Fruit fly (Drosophila melanogaster) whole organism, embryonic: Measurements from ENCODE around the gene CG4839.

Experiments
- Abd-B ChIP-seq: fragments of 200-800 bp; sonication (Bioruptor generic); optimal IDR thresholded peaks from 2 replicates; lab custom pipeline; 2018; ENCODE audit warnings: missing biosample characterization, mild to moderate bottlenecking, missing genetic modification characterization, moderate library complexity
- C15 ChIP-seq: fragments of 200-800 bp; sonication (Bioruptor generic); IDR thresholded peaks from 3 replicates; pipeline ENCODE4 v1.3.6; 2022; ENCODE audit warnings: missing biosample characterization, missing genetic modification characterization
- CG12299 ChIP-seq: fragments of 200-800 bp; sonication (Bioruptor generic); optimal IDR thresholded peaks from 2 replicates; lab custom pipeline; 2018; ENCODE audit warnings: missing biosample characterization, mild to moderate bottlenecking, missing genetic modification characterization
- CG12744 ChIP-seq: fragments of 200-800 bp; sonication (Bioruptor generic); optimal IDR thresholded peaks from 2 replicates; lab custom pipeline; 2016; ENCODE audit warnings: missing biosample characterization, missing genetic modification characterization
- CG12942 ChIP-seq: fragments of 200-800 bp; sonication (Bioruptor generic); optimal IDR thresholded peaks from 3 replicates; lab custom pipeline; 2016; ENCODE audit warnings: missing biosample characterization, missing genetic modification characterization
- CG13424 ChIP-seq: fragments of 200-800 bp; sonication (Bioruptor generic); optimal IDR thresholded peaks from 2 replicates; lab custom pipeline; 2019; ENCODE audit warnings: missing biosample characterization, mild to moderate bottlenecking, missing genetic modification characterization, moderate library complexity
- CG15073 ChIP-seq: fragments of 200-800 bp; sonication (Bioruptor generic); optimal IDR thresholded peaks from 2 replicates; lab custom pipeline; 2016; ENCODE audit warnings: missing biosample characterization, missing genetic modification characterization
- CG15514 ChIP-seq: fragments of 200-800 bp; sonication (Bioruptor generic); optimal IDR thresholded peaks from 3 replicates; lab custom pipeline; 2017; ENCODE audit warnings: missing biosample characterization, missing genetic modification characterization, mild to moderate bottlenecking, moderate library complexity, missing genetic modification reagents
- CG16863 ChIP-seq: fragments of 200-800 bp; sonication (Bioruptor generic); optimal IDR thresholded peaks from 3 replicates; lab custom pipeline; 2016; ENCODE audit warnings: missing biosample characterization, missing genetic modification characterization
- CG17802 ChIP-seq: fragments of 200-800 bp; sonication (Bioruptor generic); optimal IDR thresholded peaks from 2 replicates; lab custom pipeline; 2018; ENCODE audit warnings: missing biosample characterization, mild to moderate bottlenecking, missing genetic modification characterization, moderate library complexity
- CG18599 ChIP-seq: fragments of 200-800 bp; sonication (Bioruptor generic); optimal IDR thresholded peaks from 3 replicates; lab custom pipeline; 2017; ENCODE audit warnings: missing biosample characterization, missing genetic modification characterization, mild to moderate bottlenecking, moderate library complexity, missing genetic modification reagents
- CG2129 ChIP-seq: fragments of 200-800 bp; sonication (Bioruptor generic); IDR thresholded peaks from 2 replicates; pipeline ENCODE4 v1.3.6; 2022; ENCODE audit warnings: missing biosample characterization, missing genetic modification characterization; ENCODE audit not compliant: partially characterized antibody
- CG2199 ChIP-seq: fragments of 200-800 bp; sonication (Bioruptor generic); IDR thresholded peaks from 3 replicates; pipeline ENCODE4 v1.3.6; 2022; ENCODE audit warnings: missing biosample characterization, missing genetic modification characterization
- CG30403 ChIP-seq: fragments of 200-800 bp; sonication (Bioruptor generic); optimal IDR thresholded peaks from 3 replicates; lab custom pipeline; 2016; ENCODE audit warnings: missing biosample characterization, missing genetic modification characterization
- CG3065 ChIP-seq: fragments of 200-800 bp; sonication (Bioruptor generic); optimal IDR thresholded peaks from 2 replicates; lab custom pipeline; 2016; ENCODE audit warnings: missing biosample characterization, missing genetic modification characterization
- CG34376 ChIP-seq: fragments of 200-800 bp; sonication (Bioruptor generic); optimal IDR thresholded peaks from 2 replicates; lab custom pipeline; 2018; ENCODE audit warnings: missing biosample characterization, mild to moderate bottlenecking, missing genetic modification characterization
- CG42726 ChIP-seq: fragments of 200-800 bp; sonication (Bioruptor generic); IDR thresholded peaks from 2 replicates; pipeline ENCODE4 v1.3.6; 2022; ENCODE audit warnings: missing biosample characterization, missing genetic modification characterization; ENCODE audit not compliant: partially characterized antibody
- CG6683 ChIP-seq: fragments of 200-800 bp; sonication (Bioruptor generic); optimal IDR thresholded peaks from 2 replicates; lab custom pipeline; 2017; ENCODE audit warnings: missing biosample characterization, mild to moderate bottlenecking, missing genetic modification characterization, missing genetic modification reagents
- CG6765 ChIP-seq: fragments of 200-800 bp; sonication (Bioruptor generic); optimal IDR thresholded peaks from 3 replicates; lab custom pipeline; 2017; ENCODE audit warnings: missing biosample characterization, mild to moderate bottlenecking, missing genetic modification characterization
- CG7745 ChIP-seq: fragments of 200-800 bp; sonication (Bioruptor generic); optimal IDR thresholded peaks from 2 replicates; lab custom pipeline; 2018; ENCODE audit warnings: missing biosample characterization, mild to moderate bottlenecking, missing genetic modification characterization, moderate library complexity
- CG7839 ChIP-seq: fragments of 200-800 bp; sonication (Bioruptor generic); optimal IDR thresholded peaks from 3 replicates; lab custom pipeline; 2018; ENCODE audit warnings: missing biosample characterization, mild to moderate bottlenecking, missing genetic modification characterization, moderate library complexity
- Doc3 ChIP-seq: fragments of 200-800 bp; sonication (Bioruptor generic); IDR thresholded peaks from 3 replicates; pipeline ENCODE4 v1.3.6; 2022; ENCODE audit warnings: missing biosample characterization, missing genetic modification characterization; ENCODE audit not compliant: partially characterized antibody
- Fer1 ChIP-seq: fragments of 200-800 bp; sonication (Bioruptor generic); optimal IDR thresholded peaks from 2 replicates; lab custom pipeline; 2017; ENCODE audit warnings: missing biosample characterization, mild to moderate bottlenecking, missing genetic modification characterization
- Fer3 ChIP-seq: fragments of 200-800 bp; sonication (Bioruptor generic); optimal IDR thresholded peaks from 2 replicates; lab custom pipeline; 2018; ENCODE audit warnings: missing biosample characterization, mild to moderate bottlenecking, missing genetic modification characterization, moderate library complexity
- Gug ChIP-seq: fragments of 200-800 bp; sonication (Bioruptor generic); IDR thresholded peaks from 4 replicates; pipeline ENCODE4 v1.3.6; 2022; ENCODE audit warnings: missing biosample characterization, missing genetic modification characterization
- Hey ChIP-seq: fragments of 200-800 bp; sonication (Bioruptor generic); optimal IDR thresholded peaks from 3 replicates; lab custom pipeline; 2018; ENCODE audit warnings: missing biosample characterization, mild to moderate bottlenecking, missing genetic modification characterization
- MBD-R2 ChIP-seq: fragments of 200-800 bp; sonication (Bioruptor generic); IDR thresholded peaks from 2 replicates; pipeline ENCODE4 v1.3.6; 2022; ENCODE audit warnings: missing biosample characterization, missing genetic modification characterization
- Med ChIP-seq: fragments of 200-800 bp; sonication (Bioruptor generic); peaks from one replicate; lab custom pipeline; 2016; ENCODE audit warnings: missing biosample characterization, missing genetic modification characterization, mild to moderate bottlenecking, inconsistent platforms, moderate library complexity
- NC2β ChIP-seq: fragments of 200-800 bp; sonication (Bioruptor generic); optimal IDR thresholded peaks from 2 replicates; lab custom pipeline; 2016; ENCODE audit warnings: missing biosample characterization, missing genetic modification characterization
- Ptx1 ChIP-seq: fragments of 200-800 bp; sonication (Bioruptor generic); IDR thresholded peaks from 2 replicates; pipeline ENCODE4 v1.3.6; 2022; ENCODE audit warnings: missing biosample characterization, missing genetic modification characterization
- Sox100B ChIP-seq: fragments of 200-800 bp; sonication (Bioruptor generic); optimal IDR thresholded peaks from 3 replicates; lab custom pipeline; 2018; ENCODE audit warnings: missing biosample characterization, mild to moderate bottlenecking, missing genetic modification characterization
- Trl ChIP-seq, 3 experiments: fragments of >200 bp in 2 of 3; fragments of 200-800 bp in 1 of 3; sonication (Bioruptor generic) in 1 of 3; optimal IDR thresholded peaks; 2 replicates in 1 of 3; 3 replicates in 2 of 3; lab custom pipeline; 2016 to 2017; ENCODE audit warnings: missing biosample characterization in 1 of 3, missing genetic modification characterization in 1 of 3
- aop ChIP-seq: fragments of 200-800 bp; sonication (Bioruptor generic); IDR thresholded peaks from 2 replicates; pipeline ENCODE4 v1.3.6; 2022; ENCODE audit warnings: missing biosample characterization, missing genetic modification characterization
- bcd ChIP-seq: fragments of 200-800 bp; sonication (Bioruptor generic); optimal IDR thresholded peaks from 2 replicates; lab custom pipeline; 2017; ENCODE audit warnings: missing biosample characterization, mild to moderate bottlenecking, missing genetic modification characterization
- br ChIP-seq: fragments of >200 bp; optimal IDR thresholded peaks from 2 replicates; lab custom pipeline; 2017
- cas ChIP-seq: fragments of 200-800 bp; sonication (Bioruptor generic); IDR thresholded peaks from 2 replicates; pipeline ENCODE4 v1.3.6; 2022; ENCODE audit warnings: missing biosample characterization, missing genetic modification characterization
- cg ChIP-seq: fragments of 200-800 bp; sonication (Bioruptor generic); optimal IDR thresholded peaks from 3 replicates; lab custom pipeline; 2019; ENCODE audit warnings: missing biosample characterization, mild to moderate bottlenecking, missing genetic modification characterization, moderate library complexity
- da ChIP-seq: fragments of 200-800 bp; sonication (Bioruptor generic); optimal IDR thresholded peaks from 2 replicates; lab custom pipeline; 2016; ENCODE audit warnings: missing biosample characterization, missing genetic modification characterization
- dysf ChIP-seq: fragments of 200-800 bp; sonication (Bioruptor generic); IDR thresholded peaks from 3 replicates; pipeline ENCODE4 v1.3.6; 2022; ENCODE audit warnings: missing biosample characterization, missing genetic modification characterization
- esg ChIP-seq: fragments of 200-800 bp; sonication (Bioruptor generic); conservative IDR thresholded peaks from 2 replicates; pipeline ENCODE4 v1.3.6; 2022; ENCODE audit warnings: missing biosample characterization, missing genetic modification characterization
- ewg ChIP-seq: fragments of 200-800 bp; sonication (Bioruptor generic); optimal IDR thresholded peaks from 3 replicates; lab custom pipeline; 2017; ENCODE audit warnings: mild to moderate bottlenecking, missing biosample characterization, missing genetic modification reagents, missing genetic modification characterization
- ftz-f1 ChIP-seq: fragments of 200-800 bp; sonication (Bioruptor generic); optimal IDR thresholded peaks from 2 replicates; lab custom pipeline; 2016; ENCODE audit warnings: missing biosample characterization, missing genetic modification characterization
- gce ChIP-seq: fragments of 200-800 bp; sonication (Bioruptor generic); IDR thresholded peaks from 3 replicates; pipeline ENCODE4 v1.3.6; 2022; ENCODE audit warnings: missing biosample characterization, missing genetic modification characterization
- grau ChIP-seq: fragments of 200-800 bp; optimal IDR thresholded peaks from 3 replicates; lab custom pipeline; 2019; ENCODE audit warnings: missing biosample characterization, mild to moderate bottlenecking, missing genetic modification characterization, moderate library complexity
- mam ChIP-seq: fragments of 200-800 bp; sonication (Bioruptor generic); optimal IDR thresholded peaks from 3 replicates; lab custom pipeline; 2016; ENCODE audit warnings: missing biosample characterization, missing genetic modification characterization
- nerfin-1 ChIP-seq: fragments of 200-800 bp; sonication (Bioruptor generic); optimal IDR thresholded peaks from 3 replicates; lab custom pipeline; 2019; ENCODE audit warnings: missing biosample characterization, mild to moderate bottlenecking, missing genetic modification characterization, moderate library complexity
- pnt ChIP-seq: fragments of 200-800 bp; sonication (Bioruptor generic); optimal IDR thresholded peaks from 3 replicates; lab custom pipeline; 2016; ENCODE audit warnings: missing biosample characterization, missing genetic modification characterization
- repo ChIP-seq: fragments of 200-800 bp; sonication (Bioruptor generic); optimal IDR thresholded peaks from 2 replicates; lab custom pipeline; 2016; ENCODE audit warnings: missing biosample characterization, missing genetic modification characterization
- ssp ChIP-seq: fragments of 200-800 bp; sonication (Bioruptor generic); IDR thresholded peaks from 2 replicates; pipeline ENCODE4 v1.3.6; 2022; ENCODE audit warnings: missing biosample characterization, missing genetic modification characterization
- vnd ChIP-seq: fragments of 200-800 bp; sonication (Bioruptor generic); IDR thresholded peaks from 3 replicates; pipeline ENCODE4 v1.3.6; 2022; ENCODE audit warnings: missing biosample characterization, missing genetic modification characterization; ENCODE audit not compliant: partially characterized antibody

CG4839 gene

dm6 chr2L:10144236-10144953 is at the start of gene CG4839:
Gene CG4839 (plus strand): TSS chr2L:10144776.
- TF ChIP-seq esg, result no peak
- TF ChIP-seq CG7745 (tag; lab: Kevin White, UChicago), result no peak
- no peak for TF ChIP-seq Abd-B (GFP tag; lab: Kevin White, UChicago)
- peak; percentile 13 for TF ChIP-seq CG7839 (tag; lab: Kevin White, UChicago)
- TF ChIP-seq bcd (GFP tag; lab: Kevin White, UChicago), result no peak
- TF ChIP-seq CG16863 (GFP tag; lab: Kevin White, UChicago), result no peak
- no peak for TF ChIP-seq Gug (GFP tag; lab: Robert Waterston, UW)
- no peak for TF ChIP-seq CG2129 (GFP tag; lab: Robert Waterston, UW)
- no peak for TF ChIP-seq CG6765 (GFP tag; lab: Kevin White, UChicago)
- no peak for TF ChIP-seq CG30403 (GFP tag; lab: Kevin White, UChicago)
- no peak for TF ChIP-seq ftz-f1 (GFP tag; lab: Kevin White, UChicago)
- peak; percentile 5 for TF ChIP-seq Fer1
- no peak for TF ChIP-seq CG42726 (GFP tag; lab: Robert Waterston, UW)
- TF ChIP-seq CG15073 (GFP tag; lab: Kevin White, UChicago), result no peak
- 0 out of 3 replicates have a peak, but pooled peaks have one; percentile 22 for TF ChIP-seq dysf (GFP tag; lab: Robert Waterston, UW)
- no peak for TF ChIP-seq Doc3 (GFP tag; lab: Robert Waterston, UW)
- peak; percentile 3 for TF ChIP-seq mam
- TF ChIP-seq CG34376 (GFP tag; lab: Kevin White, UChicago), result peak; percentile 71
- TF ChIP-seq Med (GFP tag; lab: Kevin White, UChicago), result peak; percentile 79
- TF ChIP-seq Trl (optimal IDR thresholded peaks at IDR 0.05; lab: Kevin White, UChicago), result no peak
- no peak for TF ChIP-seq Trl (GFP tag; optimal IDR thresholded peaks at IDR 0.05; lab: Kevin White, UChicago)
- no peak for TF ChIP-seq Ptx1 (GFP tag; lab: Robert Waterston, UW)
- TF ChIP-seq grau (tag; lab: Kevin White, UChicago), result no peak
- TF ChIP-seq CG17802 (tag; lab: Kevin White, UChicago), result no peak
- peak; percentile 42 for TF ChIP-seq CG18599
- peak; percentile 14 for TF ChIP-seq Fer3
- TF ChIP-seq MBD-R2 (GFP tag; lab: Robert Waterston, UW), result no peak
- no peak for TF ChIP-seq NC2β (GFP tag; lab: Kevin White, UChicago)
- TF ChIP-seq ssp (GFP tag; lab: Robert Waterston, UW), result no peak
- no peak for TF ChIP-seq CG6683
- TF ChIP-seq aop, result no peak
- no peak for TF ChIP-seq CG12299 (tag; lab: Kevin White, UChicago)
- TF ChIP-seq da, result no peak
- peak; percentile 78 for TF ChIP-seq Hey (tag; lab: Kevin White, UChicago)
- peak; percentile 13 for TF ChIP-seq CG15514 (GFP tag; lab: Kevin White, UChicago)
- no peak for TF ChIP-seq CG13424
- TF ChIP-seq CG2199, result peak; percentile 22; the same call in 1 of the 3 replicates
- no peak for TF ChIP-seq C15 (GFP tag; lab: Robert Waterston, UW)
- TF ChIP-seq CG3065, result no peak
- no peak for TF ChIP-seq pnt (GFP tag; lab: Kevin White, UChicago)
- no peak for TF ChIP-seq vnd (GFP tag; lab: Robert Waterston, UW)
- no peak for TF ChIP-seq gce
- 0 out of 2 replicates have a peak, but pooled peaks have one; percentile 26 for TF ChIP-seq cas (GFP tag; lab: Robert Waterston, UW)
- no peak for TF ChIP-seq CG12744 (GFP tag; lab: Kevin White, UChicago)
- no peak for TF ChIP-seq nerfin-1
- TF ChIP-seq repo (GFP tag; lab: Kevin White, UChicago), result no peak
- TF ChIP-seq CG12942 (GFP tag; lab: Kevin White, UChicago), result no peak
- no peak for TF ChIP-seq br (lab: Kevin White, UChicago)
- no peak for TF ChIP-seq ewg
- TF ChIP-seq cg (GFP tag; lab: Kevin White, UChicago), result no peak
- TF ChIP-seq Sox100B (GFP tag; lab: Kevin White, UChicago), result no peak
